Fruit fly (Drosophila melanogaster) whole organism, embryonic: Measurements from ENCODE around the gene Cpr66Cb.
A peak's percentile ranks its signal among the peaks of the same experiment; 100 is the strongest.

Source experiments
- Adf1 ChIP-seq: fragments of 200-800 bp; sonication (Bioruptor generic); IDR thresholded peaks from 2 replicates; pipeline ENCODE4 v1.3.6; 2022; ENCODE audit warnings: missing biosample characterization, missing genetic modification characterization
- CG10267 ChIP-seq: fragments of 200-800 bp; sonication (Bioruptor generic); optimal IDR thresholded peaks from 2 replicates; lab custom pipeline; 2018; ENCODE audit warnings: missing biosample characterization, mild to moderate bottlenecking, missing genetic modification characterization, moderate library complexity
- CG11695 ChIP-seq: fragments of 200-800 bp; sonication (Bioruptor generic); IDR thresholded peaks from 3 replicates; pipeline ENCODE4 v1.3.6; 2022; ENCODE audit warnings: missing biosample characterization, missing genetic modification characterization
- CG12104 ChIP-seq: fragments of 200-800 bp; sonication (Bioruptor generic); optimal IDR thresholded peaks from 3 replicates; lab custom pipeline; 2016; ENCODE audit warnings: missing biosample characterization, missing genetic modification characterization
- CG14667 ChIP-seq: fragments of 200-800 bp; sonication (Bioruptor generic); IDR thresholded peaks from 2 replicates; pipeline ENCODE4 v1.3.6; 2022; ENCODE audit warnings: missing biosample characterization, missing genetic modification characterization
- CG15479 ChIP-seq: fragments of 200-800 bp; sonication (Bioruptor generic); optimal IDR thresholded peaks from 3 replicates; lab custom pipeline; 2019; ENCODE audit warnings: missing biosample characterization, mild to moderate bottlenecking, missing genetic modification characterization, moderate library complexity
- CG1792 ChIP-seq: fragments of 200-800 bp; sonication (Bioruptor generic); optimal IDR thresholded peaks from 2 replicates; lab custom pipeline; 2016; ENCODE audit warnings: missing biosample characterization, missing genetic modification characterization
- CG2129 ChIP-seq: fragments of 200-800 bp; sonication (Bioruptor generic); IDR thresholded peaks from 2 replicates; pipeline ENCODE4 v1.3.6; 2022; ENCODE audit warnings: missing biosample characterization, missing genetic modification characterization; ENCODE audit not compliant: partially characterized antibody
- CG2678 ChIP-seq: fragments of 200-800 bp; sonication (Bioruptor generic); optimal IDR thresholded peaks from 3 replicates; lab custom pipeline; 2019; ENCODE audit warnings: missing biosample characterization, mild to moderate bottlenecking, missing genetic modification characterization, moderate library complexity
- CG31365 ChIP-seq: fragments of 200-800 bp; sonication (Bioruptor generic); optimal IDR thresholded peaks from 2 replicates; lab custom pipeline; 2018; ENCODE audit warnings: missing biosample characterization, mild to moderate bottlenecking, missing genetic modification characterization
- CG3163 ChIP-seq: fragments of 200-800 bp; sonication (Bioruptor generic); optimal IDR thresholded peaks from 3 replicates; lab custom pipeline; 2016; ENCODE audit warnings: missing biosample characterization, missing genetic modification characterization
- CG34376 ChIP-seq: fragments of 200-800 bp; sonication (Bioruptor generic); optimal IDR thresholded peaks from 2 replicates; lab custom pipeline; 2018; ENCODE audit warnings: missing biosample characterization, mild to moderate bottlenecking, missing genetic modification characterization
- CG5180 ChIP-seq: fragments of 200-800 bp; sonication (Bioruptor generic); optimal IDR thresholded peaks from 3 replicates; lab custom pipeline; 2017; ENCODE audit warnings: missing biosample characterization, missing genetic modification characterization, mild to moderate bottlenecking, moderate library complexity, missing genetic modification reagents
- CG6683 ChIP-seq: fragments of 200-800 bp; sonication (Bioruptor generic); optimal IDR thresholded peaks from 2 replicates; lab custom pipeline; 2017; ENCODE audit warnings: missing biosample characterization, mild to moderate bottlenecking, missing genetic modification characterization, missing genetic modification reagents
- D ChIP-seq, 2 experiments: fragments of 200-800 bp in 1 of 2; fragments of >200 bp in 1 of 2; sonication (Bioruptor generic) in 1 of 2; optimal IDR thresholded peaks; 2 replicates in 1 of 2; 3 replicates in 1 of 2; lab custom pipeline; 2017; ENCODE audit warnings: mild to moderate bottlenecking in 1 of 2, missing biosample characterization in 1 of 2, missing genetic modification characterization in 1 of 2, missing genetic modification reagents in 1 of 2
- Dip2 ChIP-seq: fragments of 200-800 bp; sonication (Bioruptor generic); IDR thresholded peaks from 2 replicates; pipeline ENCODE4 v1.3.6; 2022; ENCODE audit warnings: missing biosample characterization, missing genetic modification characterization
- Dp ChIP-seq: fragments of 200-800 bp; sonication (Bioruptor generic); optimal IDR thresholded peaks from 2 replicates; lab custom pipeline; 2018; ENCODE audit warnings: missing biosample characterization, mild to moderate bottlenecking, missing genetic modification characterization, moderate library complexity
- Ets97D ChIP-seq: fragments of 200-800 bp; sonication (Bioruptor generic); optimal IDR thresholded peaks from 3 replicates; lab custom pipeline; 2016; ENCODE audit warnings: missing biosample characterization, missing genetic modification characterization
- Fer1 ChIP-seq: fragments of 200-800 bp; sonication (Bioruptor generic); optimal IDR thresholded peaks from 2 replicates; lab custom pipeline; 2017; ENCODE audit warnings: missing biosample characterization, mild to moderate bottlenecking, missing genetic modification characterization
- Med ChIP-seq: fragments of 200-800 bp; sonication (Bioruptor generic); peaks from one replicate; lab custom pipeline; 2016; ENCODE audit warnings: missing biosample characterization, missing genetic modification characterization, mild to moderate bottlenecking, inconsistent platforms, moderate library complexity
- Meics ChIP-seq: fragments of 200-800 bp; sonication (Bioruptor generic); optimal IDR thresholded peaks from 2 replicates; lab custom pipeline; 2017; ENCODE audit warnings: missing biosample characterization, mild to moderate bottlenecking, missing genetic modification characterization
- Nf-YB ChIP-seq: fragments of 200-800 bp; sonication (Bioruptor generic); optimal IDR thresholded peaks from 3 replicates; lab custom pipeline; 2019; ENCODE audit warnings: missing biosample characterization, mild to moderate bottlenecking, missing genetic modification characterization, moderate library complexity
- Oaz ChIP-seq: fragments of 200-800 bp; sonication (Bioruptor generic); IDR thresholded peaks from 2 replicates; pipeline ENCODE4 v1.3.6; 2022; ENCODE audit warnings: missing biosample characterization, missing genetic modification characterization
- Pdp1 ChIP-seq, 2 experiments: fragments of 200-800 bp; sonication (Bioruptor generic); optimal IDR thresholded peaks; 3 replicates each; lab custom pipeline; 2016; ENCODE audit warnings: missing biosample characterization in 2 of 2, missing genetic modification characterization in 2 of 2, mild to moderate bottlenecking in 1 of 2, moderate library complexity in 1 of 2
- Sry-δ ChIP-seq: fragments of 200-800 bp; sonication (Bioruptor generic); optimal IDR thresholded peaks from 2 replicates; lab custom pipeline; 2016; ENCODE audit warnings: missing biosample characterization, missing genetic modification characterization
- Ssrp ChIP-seq: fragments of 200-800 bp; sonication (Bioruptor generic); optimal IDR thresholded peaks from 2 replicates; lab custom pipeline; 2018; ENCODE audit warnings: missing biosample characterization, mild to moderate bottlenecking, missing genetic modification characterization, moderate library complexity
- Trl ChIP-seq, 3 experiments: fragments of >200 bp in 2 of 3; fragments of 200-800 bp in 1 of 3; sonication (Bioruptor generic) in 1 of 3; optimal IDR thresholded peaks; 2 replicates in 1 of 3; 3 replicates in 2 of 3; lab custom pipeline; 2016 to 2017; ENCODE audit warnings: missing biosample characterization in 1 of 3, missing genetic modification characterization in 1 of 3
- abd-A ChIP-seq: fragments of 200-800 bp; sonication (Bioruptor generic); optimal IDR thresholded peaks from 3 replicates; lab custom pipeline; 2019; ENCODE audit warnings: missing biosample characterization, mild to moderate bottlenecking, missing genetic modification characterization, moderate library complexity
- bcd ChIP-seq: fragments of 200-800 bp; sonication (Bioruptor generic); optimal IDR thresholded peaks from 2 replicates; lab custom pipeline; 2017; ENCODE audit warnings: missing biosample characterization, mild to moderate bottlenecking, missing genetic modification characterization
- danr ChIP-seq: fragments of 200-800 bp; sonication (Bioruptor generic); IDR thresholded peaks from 2 replicates; pipeline ENCODE4 v1.3.6; 2022; ENCODE audit warnings: missing biosample characterization, missing genetic modification characterization
- exex ChIP-seq: fragments of 200-800 bp; sonication (Bioruptor generic); optimal IDR thresholded peaks from 4 replicates; lab custom pipeline; 2018; ENCODE audit warnings: missing biosample characterization, mild to moderate bottlenecking, missing genetic modification characterization, moderate library complexity
- gcm2 ChIP-seq: fragments of 200-800 bp; sonication (Bioruptor generic); optimal IDR thresholded peaks from 2 replicates; lab custom pipeline; 2016; ENCODE audit warnings: missing biosample characterization, missing genetic modification characterization
- grn ChIP-seq: fragments of 200-800 bp; sonication (Bioruptor generic); optimal IDR thresholded peaks from 3 replicates; lab custom pipeline; 2017; ENCODE audit warnings: missing biosample characterization, missing genetic modification characterization
- gro ChIP-seq: fragments of 200-800 bp; sonication (Bioruptor generic); optimal IDR thresholded peaks from 2 replicates; lab custom pipeline; 2016; ENCODE audit warnings: missing biosample characterization, missing genetic modification characterization
- klu ChIP-seq: fragments of 200-800 bp; sonication (Bioruptor generic); IDR thresholded peaks from 2 replicates; pipeline ENCODE4 v1.3.6; 2022; ENCODE audit warnings: missing biosample characterization, missing genetic modification characterization
- lab ChIP-seq: fragments of 200-800 bp; sonication (Bioruptor generic); optimal IDR thresholded peaks from 3 replicates; lab custom pipeline; 2017; ENCODE audit warnings: missing biosample characterization, missing genetic modification characterization, mild to moderate bottlenecking, moderate library complexity, missing genetic modification reagents
- peb ChIP-seq: fragments of 200-800 bp; sonication (Bioruptor generic); IDR thresholded peaks from 2 replicates; pipeline ENCODE4 v1.3.6; 2022; ENCODE audit warnings: missing biosample characterization, missing genetic modification characterization
- ranshi ChIP-seq: fragments of 200-800 bp; sonication (Bioruptor generic); IDR thresholded peaks from 2 replicates; pipeline ENCODE4 v1.3.6; 2022; ENCODE audit warnings: missing biosample characterization, missing genetic modification characterization
- sr ChIP-seq: fragments of 200-800 bp; sonication (Bioruptor generic); IDR thresholded peaks from 3 replicates; pipeline ENCODE4 v1.3.6; 2022; ENCODE audit warnings: missing biosample characterization, missing genetic modification characterization
- sug ChIP-seq: fragments of 200-800 bp; optimal IDR thresholded peaks from 2 replicates; lab custom pipeline; 2019; ENCODE audit warnings: missing biosample characterization, mild to moderate bottlenecking, missing genetic modification characterization, moderate library complexity
- tgo ChIP-seq: fragments of 200-800 bp; sonication (Bioruptor generic); IDR thresholded peaks from 3 replicates; pipeline ENCODE4 v1.3.6; 2022; ENCODE audit warnings: missing biosample characterization, missing genetic modification characterization
- toy ChIP-seq: fragments of 200-800 bp; sonication (Bioruptor generic); IDR thresholded peaks from 2 replicates; pipeline ENCODE4 v1.3.6; 2022; ENCODE audit warnings: missing biosample characterization, missing genetic modification characterization
- zen ChIP-seq: fragments of 200-800 bp; sonication (Bioruptor generic); optimal IDR thresholded peaks from 3 replicates; lab custom pipeline; 2018; ENCODE audit warnings: missing biosample characterization, mild to moderate bottlenecking, missing genetic modification characterization, moderate library complexity
- zen2 ChIP-seq: fragments of 200-800 bp; sonication (Bioruptor generic); IDR thresholded peaks from 3 replicates; pipeline ENCODE4 v1.3.6; 2022; ENCODE audit warnings: missing biosample characterization, missing genetic modification characterization; ENCODE audit not compliant: partially characterized antibody

Cpr66Cb gene

DNA sequence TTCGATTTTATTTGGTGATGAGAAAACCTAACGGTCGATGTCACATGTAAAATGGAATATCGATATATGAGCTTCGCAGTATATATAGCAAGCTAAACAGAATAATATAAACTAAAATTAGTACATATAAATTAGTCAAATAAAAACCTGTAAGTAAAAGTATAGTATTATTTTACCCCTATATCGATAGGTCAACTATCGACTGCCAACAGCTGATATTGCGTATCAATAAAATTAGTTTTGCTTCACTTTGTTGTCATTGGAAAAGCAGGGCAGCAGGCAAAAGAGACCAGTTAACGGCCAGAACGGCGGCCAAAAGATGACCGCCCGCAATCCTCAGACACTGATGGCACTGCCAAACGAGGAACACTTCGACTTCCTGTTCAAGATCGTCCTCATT is 39.5 kb upstream of the Cpr66Cb start, which contains the start of gene Rab19 (continued):
- no peak for TF ChIP-seq Trl (optimal IDR thresholded peaks at IDR 0.05; lab: Kevin White, UChicago)
- no peak for TF ChIP-seq Trl (GFP tag; optimal IDR thresholded peaks at IDR 0.05; lab: Kevin White, UChicago)
- peak; percentile 71 for TF ChIP-seq Sry-δ
- no peak for TF ChIP-seq CG11695 (GFP tag; lab: Robert Waterston, UW)
- TF ChIP-seq zen2 (GFP tag; lab: Robert Waterston, UW): peak; percentile 91
- peak; percentile 61 for TF ChIP-seq Dp (GFP tag; lab: Kevin White, UChicago)
- TF ChIP-seq klu: no peak
- TF ChIP-seq CG5180 (GFP tag; lab: Kevin White, UChicago): no peak
- TF ChIP-seq tgo (GFP tag; lab: Robert Waterston, UW): no peak

DNA sequence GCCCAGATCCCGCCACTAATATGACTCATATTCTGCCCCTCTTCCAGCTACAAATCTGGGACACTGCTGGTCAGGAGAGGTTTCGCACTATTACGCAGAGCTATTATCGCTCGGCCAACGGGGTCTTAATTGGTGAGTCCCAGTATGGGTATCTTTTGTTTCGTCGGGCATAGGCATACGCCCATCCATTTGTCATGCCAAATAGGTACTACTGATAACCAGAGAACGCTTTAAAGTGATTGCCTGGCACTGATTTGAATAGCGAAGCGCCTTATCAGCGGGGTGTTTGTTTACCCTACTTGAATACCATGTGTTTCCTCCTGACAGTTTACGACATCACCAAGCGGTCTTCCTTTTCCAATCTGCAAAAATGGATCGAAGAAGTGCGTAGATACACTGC is 39.0 kb upstream of the Cpr66Cb start:
- TF ChIP-seq lab (GFP tag; lab: Kevin White, UChicago): peak; percentile 39
- peak; percentile 5 for TF ChIP-seq CG34376
- peak; percentile 63 for TF ChIP-seq CG15479
- peak; percentile 56 for TF ChIP-seq Med (GFP tag; lab: Kevin White, UChicago)
- no peak for TF ChIP-seq Ssrp (tag; lab: Kevin White, UChicago)
- peak; percentile 7 for TF ChIP-seq grn (GFP tag; lab: Kevin White, UChicago)
- TF ChIP-seq sug (tag; lab: Kevin White, UChicago): peak; percentile 52
- TF ChIP-seq tgo (GFP tag; lab: Robert Waterston, UW): no peak
- TF ChIP-seq Pdp1 (GFP tag; optimal IDR thresholded peaks at IDR 0.05; lab: Kevin White, UChicago): peak in 1 of 2 experiments; percentile 1
- TF ChIP-seq Meics (GFP tag; lab: Kevin White, UChicago): no peak
- no peak for TF ChIP-seq bcd (GFP tag; lab: Kevin White, UChicago)
- TF ChIP-seq Fer1 (GFP tag; lab: Kevin White, UChicago): no peak
- TF ChIP-seq exex (tag; lab: Kevin White, UChicago): peak; percentile 65
- no peak for TF ChIP-seq Ets97D (GFP tag; lab: Kevin White, UChicago)

DNA sequence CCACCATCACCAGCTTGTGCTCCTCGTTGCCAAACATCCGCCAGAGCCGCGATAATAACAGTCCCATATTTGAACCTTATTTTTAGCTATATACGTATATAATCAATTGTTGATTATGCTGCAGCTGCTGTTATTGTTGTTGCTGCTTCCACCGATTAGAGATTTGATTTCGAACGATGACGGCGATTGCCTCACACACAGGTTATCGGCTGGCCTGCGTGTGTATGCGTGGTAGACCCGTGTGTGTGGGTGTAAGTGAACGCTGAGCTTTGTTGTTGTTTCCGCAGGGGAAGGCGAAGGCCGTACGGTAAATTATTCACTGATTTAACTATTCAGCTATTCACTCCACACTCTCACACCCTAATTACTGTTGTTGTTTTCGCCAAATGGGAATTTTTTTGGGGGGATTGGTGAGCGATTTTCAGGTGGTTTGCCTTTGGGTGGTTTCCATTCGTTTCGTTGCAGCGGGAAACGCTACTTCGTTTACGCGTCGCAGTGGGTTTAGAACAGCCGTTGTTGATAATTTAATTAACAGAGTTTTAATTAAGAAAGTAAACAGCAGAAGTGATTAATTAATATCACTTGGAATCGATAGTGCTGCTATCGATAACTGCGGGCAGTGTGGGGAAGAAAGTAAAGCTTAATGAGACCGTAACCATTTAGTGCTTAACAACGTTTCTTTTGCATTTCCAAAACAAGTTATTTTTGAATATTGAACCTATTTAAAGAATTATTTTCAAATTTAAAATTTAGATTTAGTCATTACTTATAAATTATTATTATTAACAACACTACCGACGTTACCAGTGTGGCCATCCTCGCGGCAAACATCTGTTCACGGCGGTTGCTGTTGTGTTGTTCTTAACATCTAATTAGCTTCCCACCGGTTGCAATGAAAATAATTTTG is 37.0 kb upstream of the Cpr66Cb start, which contains the start of the genes Arl5 and CG13671:
Arl5 (minus strand) TSS at position 616 of the 907 bp plus-strand sequence.
CG13671 (plus strand) TSS at position 841 of the 907 bp plus-strand sequence.
- peak; percentile 27 for TF ChIP-seq gro (GFP tag; lab: Kevin White, UChicago)
- TF ChIP-seq peb: peak; percentile 52
- TF ChIP-seq CG3163 (GFP tag; lab: Kevin White, UChicago): peak; percentile 60
- no peak for TF ChIP-seq D (optimal IDR thresholded peaks at IDR 0.05; lab: Kevin White, UChicago)
- peak; percentile 65 for TF ChIP-seq D (GFP tag; optimal IDR thresholded peaks at IDR 0.05; lab: Kevin White, UChicago)
- peak; percentile 39 for TF ChIP-seq CG12104 (GFP tag; lab: Kevin White, UChicago)
- TF ChIP-seq toy: no peak
- TF ChIP-seq Adf1: peak; percentile 21
- 0 out of 2 replicates have a peak, but pooled peaks have one; percentile 30 for TF ChIP-seq Oaz
- peak; percentile 83; the same call in 2 of the 3 replicates for TF ChIP-seq sr (GFP tag; lab: Robert Waterston, UW)
- TF ChIP-seq CG2129 (GFP tag; lab: Robert Waterston, UW): peak; percentile 52
- TF ChIP-seq CG10267: peak; percentile 97
- TF ChIP-seq abd-A (tag; lab: Kevin White, UChicago): no peak
- TF ChIP-seq Nf-YB: peak; percentile 29
- no peak for TF ChIP-seq CG2678 (tag; lab: Kevin White, UChicago)
- peak; percentile 63 for TF ChIP-seq CG14667 (GFP tag; lab: Robert Waterston, UW)
- TF ChIP-seq danr: no peak; the same call in 1 of the 2 replicates
- no peak for TF ChIP-seq Dip2 (GFP tag; lab: Robert Waterston, UW)
- peak; percentile 47 for TF ChIP-seq gcm2 (GFP tag; lab: Kevin White, UChicago)
- TF ChIP-seq CG31365: no peak
- TF ChIP-seq ranshi (GFP tag; lab: Robert Waterston, UW): peak; percentile 82; the same call in 1 of the 2 replicates
- TF ChIP-seq zen (tag; lab: Kevin White, UChicago): peak; percentile 90
- peak; percentile 54 for TF ChIP-seq CG1792 (GFP tag; lab: Kevin White, UChicago)
- peak; percentile 43 for TF ChIP-seq CG6683 (GFP tag; lab: Kevin White, UChicago)
